Worm (Caenorhabditis elegans): ENCODE data around the gene C16C8.27.

DNA sequence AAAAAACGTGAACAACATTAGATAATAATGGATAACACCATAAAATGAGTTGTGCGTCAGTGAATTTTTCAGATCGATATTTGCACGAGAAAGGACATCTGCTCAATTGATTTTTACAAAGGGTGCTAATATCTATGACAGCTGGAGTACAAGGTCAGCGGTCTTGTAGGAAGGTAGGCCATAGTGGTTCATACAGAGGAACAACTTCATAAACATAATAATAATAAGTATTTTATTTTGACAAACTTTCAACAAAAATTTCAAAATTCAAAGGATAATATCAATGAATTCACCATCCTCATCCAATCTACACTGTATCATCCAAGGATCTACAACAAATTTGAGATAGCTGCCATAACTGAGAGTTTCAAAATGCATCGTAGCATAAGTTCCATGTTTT is 35.7 kb downstream of the C16C8.27 start, which contains the start of gene fbxb-104:
- TF ChIP-seq nfya-1 (tag; optimal IDR thresholded peaks at IDR 0.05) (no peak), nhr-11 (tag; optimal IDR thresholded peaks at IDR 0.05) (no peak), unc-86 (tag; optimal IDR thresholded peaks at IDR 0.05) (no peak), madf-2 (tag; optimal IDR thresholded peaks at IDR 0.05) (no peak), sox-4 (tag; optimal IDR thresholded peaks at IDR 0.05) (no peak), dmd-4 (tag; optimal IDR thresholded peaks at IDR 0.05; ENCODE audit: borderline replicate concordance) (no peak), hlh-6 (tag; optimal IDR thresholded peaks at IDR 0.05) (no peak)
